Worm (Caenorhabditis elegans) whole organism, L4 larva: ENCODE data around the gene ppk-2.

Experiments used
- D1046.2 ChIP-seq: fragments of 200-800 bp; sonication (Bioruptor generic); IDR thresholded peaks from 2 replicates; pipeline ENCODE4 v1.3.6; 2022; ENCODE audit warnings: missing genetic modification characterization, missing compliant biosample characterization
- ama-1 ChIP-seq: fragments of 150-350 bp; optimal IDR thresholded peaks from 2 replicates; lab custom pipeline; 2014; ENCODE audit warnings: inconsistent platforms, mixed read lengths
- ceh-28 ChIP-seq: fragments of 150-350 bp; optimal IDR thresholded peaks from 2 replicates; lab custom pipeline; 2014; ENCODE audit warnings: missing biosample characterization, missing genetic modification reagents, missing genetic modification characterization
- daf-8 ChIP-seq: fragments of 200-800 bp; sonication (Bioruptor generic); IDR thresholded peaks from 2 replicates; pipeline ENCODE4 v1.3.6; 2022; ENCODE audit warnings: missing genetic modification characterization, missing compliant biosample characterization
- fkh-10 ChIP-seq: fragments of 150-350 bp; optimal IDR thresholded peaks from 2 replicates; lab custom pipeline; 2014; ENCODE audit warnings: missing biosample characterization, missing genetic modification reagents, missing genetic modification characterization
- mdt-29 ChIP-seq: fragments of 200-800 bp; sonication (Bioruptor generic); IDR thresholded peaks from 2 replicates; pipeline ENCODE4 v1.3.6; 2022; ENCODE audit warnings: missing genetic modification reagents, missing genetic modification characterization, missing compliant biosample characterization
- nhr-77 ChIP-seq: fragments of 150-350 bp; optimal IDR thresholded peaks from 2 replicates; lab custom pipeline; 2014; ENCODE audit warnings: missing biosample characterization, missing genetic modification characterization
- snpc-4 ChIP-seq: fragments of 150-350 bp; optimal IDR thresholded peaks from 2 replicates; lab custom pipeline; 2014; ENCODE audit warnings: missing biosample characterization, missing genetic modification characterization
- unc-62 ChIP-seq, 3 experiments: fragments of 150-350 bp in 1 of 3; sonication (generic microtip); optimal IDR thresholded peaks in 2 of 3; peaks in 1 of 3; 1 replicate in 1 of 3; 2 replicates in 2 of 3; lab custom pipeline; 2014 to 2017; ENCODE audit warnings: missing biosample characterization in 3 of 3, missing genetic modification characterization in 3 of 3, missing genetic modification reagents in 3 of 3, missing genotype in 1 of 3

DNA sequence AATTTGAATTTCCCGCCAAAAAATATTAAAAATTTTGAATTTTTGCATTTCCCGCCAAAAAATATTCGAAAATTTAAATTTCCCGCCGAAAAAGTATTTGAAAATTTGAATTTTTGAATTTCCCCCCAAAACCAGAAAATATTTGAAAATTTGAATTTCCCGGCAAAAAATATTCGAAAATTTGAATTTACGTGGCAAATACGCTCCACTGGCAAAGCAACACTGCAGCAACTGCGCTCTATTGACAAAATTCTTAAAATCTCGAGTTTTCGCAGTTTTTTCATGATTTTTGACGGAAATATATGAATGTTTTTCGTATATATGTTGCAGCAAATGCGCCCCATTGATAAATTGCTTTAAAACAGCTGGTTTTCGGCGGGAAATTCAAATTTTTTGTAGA lies 9.3 kb downstream of the ppk-2 start:
- TF ChIP-seq daf-8 (GFP tag; lab: Robert Waterston, UW), result no peak
- TF ChIP-seq snpc-4 (tag; lab: Kevin White, UChicago), result no peak
- TF ChIP-seq ama-1 (lab: Kevin White, UChicago), result no peak
- TF ChIP-seq D1046.2 (GFP tag; lab: Robert Waterston, UW), result no peak
- no peak for TF ChIP-seq ceh-28 (tag; lab: Kevin White, UChicago)
- TF ChIP-seq unc-62 (GFP tag; optimal IDR thresholded peaks at IDR 0.05 in 1 of 2; lab: Kevin White, UChicago), result no peak
- no peak for TF ChIP-seq unc-62 (tag; optimal IDR thresholded peaks at IDR 0.05; lab: Kevin White, UChicago)
- TF ChIP-seq fkh-10 (GFP tag; lab: Kevin White, UChicago), result no peak
- TF ChIP-seq nhr-77 (tag; lab: Kevin White, UChicago), result no peak
- no peak for TF ChIP-seq mdt-29 (GFP tag; lab: Robert Waterston, UW)
